Fruit fly (Drosophila melanogaster) whole organism, pupa: ENCODE results near the gene CG13810.

Source experiments
- CG34367 ChIP-seq: fragments of 200-800 bp; sonication (Bioruptor generic); optimal IDR thresholded peaks from 2 replicates; lab custom pipeline; 2018; ENCODE audit warnings: missing biosample characterization, mild to moderate bottlenecking, missing genetic modification characterization
- CG9948 ChIP-seq: fragments of 200-800 bp; sonication (Bioruptor generic); optimal IDR thresholded peaks from 2 replicates; lab custom pipeline; 2018; ENCODE audit warnings: missing biosample characterization, mild to moderate bottlenecking, missing genetic modification characterization, moderate library complexity
- D1 ChIP-seq: fragments of 200-800 bp; sonication (Bioruptor generic); optimal IDR thresholded peaks from 2 replicates; lab custom pipeline; 2018; ENCODE audit warnings: missing biosample characterization, mild to moderate bottlenecking, missing genetic modification characterization, moderate library complexity
- Pif1A ChIP-seq: fragments of 200-800 bp; sonication (Bioruptor generic); optimal IDR thresholded peaks from 3 replicates; lab custom pipeline; 2016; ENCODE audit warnings: missing biosample characterization, missing genetic modification characterization

DNA sequence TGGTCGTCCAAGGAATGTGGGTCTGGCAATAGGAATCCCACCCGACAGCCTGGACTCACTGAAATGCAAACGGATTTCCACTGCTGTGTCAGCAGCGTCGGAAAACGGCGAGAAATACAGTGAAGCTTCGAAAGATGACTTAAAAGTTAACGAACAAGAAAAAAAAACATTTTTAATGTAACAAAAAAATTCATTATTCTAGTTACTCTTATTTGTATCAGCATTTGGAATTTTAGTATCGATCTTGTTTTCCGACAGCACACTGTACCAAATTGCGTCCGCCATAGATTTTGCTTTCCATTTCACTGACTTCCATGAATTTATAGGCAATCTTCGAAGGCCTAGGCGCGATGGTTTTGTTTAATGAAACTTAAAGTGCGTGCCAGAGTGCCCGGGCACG is 20.9 kb upstream of the CG13810 start:
- TF ChIP-seq CG34367 (tag; lab: Kevin White, UChicago) (no peak), CG9948 (tag; lab: Kevin White, UChicago) (no peak), D1 (no peak), Pif1A (GFP tag; lab: Kevin White, UChicago) (no peak)
